Worm (Caenorhabditis elegans) whole organism, L3 larva: ENCODE results near the gene cul-5.

Source experiments
- R02D3.7 ChIP-seq: fragments of 150-350 bp; optimal IDR thresholded peaks from 2 replicates; lab custom pipeline; 2014; ENCODE audit warnings: missing biosample characterization, missing genetic modification characterization
- ZK546.5 ChIP-seq: sonication (generic microtip); optimal IDR thresholded peaks from 2 replicates; lab custom pipeline; 2017; ENCODE audit warnings: missing biosample characterization, missing genetic modification characterization
- aly-2 ChIP-seq: fragments of 150-350 bp; optimal IDR thresholded peaks from 2 replicates; lab custom pipeline; 2014; ENCODE audit warnings: missing biosample characterization, missing genetic modification characterization
- ama-1 ChIP-seq: fragments of 150-350 bp; optimal IDR thresholded peaks from 2 replicates; lab custom pipeline; 2018
- ceh-16 ChIP-seq: sonication (generic microtip); optimal IDR thresholded peaks from 2 replicates; lab custom pipeline; 2017; ENCODE audit warnings: missing biosample characterization, missing genetic modification characterization
- ceh-9 ChIP-seq: sonication (generic microtip); optimal IDR thresholded peaks from 2 replicates; lab custom pipeline; 2018; ENCODE audit warnings: missing biosample characterization, missing genetic modification characterization
- daf-12 ChIP-seq: fragments of 150-350 bp; optimal IDR thresholded peaks from 2 replicates; lab custom pipeline; 2014; ENCODE audit warnings: missing biosample characterization, missing genetic modification reagents, missing genetic modification characterization
- egl-27 ChIP-seq: sonication (generic microtip); optimal IDR thresholded peaks from 4 replicates; lab custom pipeline; 2017; ENCODE audit warnings: missing biosample characterization, missing genetic modification reagents, missing genetic modification characterization
- egl-5 ChIP-seq: fragments of 150-350 bp; optimal IDR thresholded peaks from 2 replicates; lab custom pipeline; 2017; ENCODE audit warnings: missing biosample characterization, missing genetic modification reagents, missing genetic modification characterization, inconsistent platforms
- elt-2 ChIP-seq: sonication (generic microtip); optimal IDR thresholded peaks from 2 replicates; lab custom pipeline; 2016; ENCODE audit warnings: missing genetic modification reagents, mild to moderate bottlenecking, missing genetic modification characterization, missing compliant biosample characterization
- elt-3 ChIP-seq, 3 experiments: fragments of 150-350 bp in 1 of 3; sonication (generic microtip) in 2 of 3; optimal IDR thresholded peaks; 2 replicates in 2 of 3; 4 replicates in 1 of 3; lab custom pipeline; 2014 to 2017; ENCODE audit warnings: missing biosample characterization in 3 of 3, missing genetic modification characterization in 3 of 3
- fkh-10 ChIP-seq: sonication (generic microtip); optimal IDR thresholded peaks from 2 replicates; lab custom pipeline; 2017; ENCODE audit warnings: missing biosample characterization, missing genetic modification reagents, missing genetic modification characterization
- fkh-2 ChIP-seq: fragments of 150-350 bp; optimal IDR thresholded peaks from 2 replicates; lab custom pipeline; 2014; ENCODE audit warnings: missing biosample characterization, missing genetic modification reagents, missing genetic modification characterization
- fos-1 ChIP-seq: fragments of 150-350 bp; optimal IDR thresholded peaks from 2 replicates; lab custom pipeline; 2014; ENCODE audit warnings: missing biosample characterization, missing genetic modification characterization
- lsy-12 ChIP-seq: sonication (generic microtip); optimal IDR thresholded peaks from 2 replicates; lab custom pipeline; 2016; ENCODE audit warnings: mild to moderate bottlenecking, missing genetic modification characterization, missing compliant biosample characterization
- mdl-1 ChIP-seq: fragments of 150-350 bp; optimal IDR thresholded peaks from 2 replicates; lab custom pipeline; 2014; ENCODE audit warnings: missing biosample characterization, missing genetic modification characterization
- nfya-1 ChIP-seq: sonication (generic microtip); optimal IDR thresholded peaks from 2 replicates; lab custom pipeline; 2017; ENCODE audit warnings: missing genetic modification characterization, mild to moderate bottlenecking, missing compliant biosample characterization, antibody characterized with exemption, moderate library complexity; ENCODE audit not compliant: insufficient read depth
- nhr-23 ChIP-seq: fragments of 150-350 bp; optimal IDR thresholded peaks from 2 replicates; lab custom pipeline; 2014; ENCODE audit warnings: missing biosample characterization, missing genetic modification reagents, missing genetic modification characterization
- nhr-237 ChIP-seq: fragments of 150-350 bp; optimal IDR thresholded peaks from 2 replicates; lab custom pipeline; 2014; ENCODE audit warnings: missing biosample characterization, missing genetic modification characterization
- nhr-25 ChIP-seq: sonication (generic microtip); optimal IDR thresholded peaks from 2 replicates; lab custom pipeline; 2017; ENCODE audit warnings: missing biosample characterization, missing genetic modification characterization
- nhr-43 ChIP-seq: sonication (generic microtip); optimal IDR thresholded peaks from 2 replicates; lab custom pipeline; 2016; ENCODE audit warnings: mild to moderate bottlenecking, missing genetic modification characterization, missing compliant biosample characterization; ENCODE audit not compliant: poor library complexity, severe bottlenecking
- nhr-76 ChIP-seq: fragments of 150-350 bp; sonication (generic microtip); optimal IDR thresholded peaks from 5 replicates; lab custom pipeline; 2014; ENCODE audit warnings: missing biosample characterization, missing genetic modification characterization
- pha-4 ChIP-seq: fragments of 150-350 bp; optimal IDR thresholded peaks from 2 replicates; lab custom pipeline; 2014; ENCODE audit warnings: missing biosample characterization, missing genetic modification reagents, missing genetic modification characterization
- pqm-1 ChIP-seq: fragments of 150-350 bp; optimal IDR thresholded peaks from 2 replicates; lab custom pipeline; 2017; ENCODE audit warnings: missing biosample characterization, missing genetic modification characterization, inconsistent platforms
- sea-2 ChIP-seq: fragments of 150-350 bp; sonication (generic microtip); optimal IDR thresholded peaks from 4 replicates; lab custom pipeline; 2014; ENCODE audit warnings: missing biosample characterization, missing genetic modification reagents, missing genetic modification characterization
- skn-1 ChIP-seq: fragments of 150-350 bp; optimal IDR thresholded peaks from 2 replicates; lab custom pipeline; 2014; ENCODE audit warnings: missing biosample characterization, missing genetic modification characterization
- snpc-4 ChIP-seq: fragments of 150-350 bp; optimal IDR thresholded peaks from 2 replicates; lab custom pipeline; 2014; ENCODE audit warnings: missing biosample characterization, missing genetic modification characterization
- tbx-2 ChIP-seq: sonication (generic microtip); optimal IDR thresholded peaks from 2 replicates; lab custom pipeline; 2016; ENCODE audit warnings: mild to moderate bottlenecking, missing genetic modification characterization, missing compliant biosample characterization
- unc-39 ChIP-seq: sonication (generic microtip); optimal IDR thresholded peaks from 4 replicates; lab custom pipeline; 2017; ENCODE audit warnings: missing biosample characterization, missing genetic modification characterization
- ztf-11 ChIP-seq: fragments of 150-350 bp; optimal IDR thresholded peaks from 2 replicates; lab custom pipeline; 2014; ENCODE audit warnings: missing biosample characterization, missing genetic modification characterization
- ztf-4 ChIP-seq: fragments of 150-350 bp; optimal IDR thresholded peaks from 2 replicates; lab custom pipeline; 2014; ENCODE audit warnings: missing biosample characterization, missing genetic modification characterization

cul-5 gene

DNA sequence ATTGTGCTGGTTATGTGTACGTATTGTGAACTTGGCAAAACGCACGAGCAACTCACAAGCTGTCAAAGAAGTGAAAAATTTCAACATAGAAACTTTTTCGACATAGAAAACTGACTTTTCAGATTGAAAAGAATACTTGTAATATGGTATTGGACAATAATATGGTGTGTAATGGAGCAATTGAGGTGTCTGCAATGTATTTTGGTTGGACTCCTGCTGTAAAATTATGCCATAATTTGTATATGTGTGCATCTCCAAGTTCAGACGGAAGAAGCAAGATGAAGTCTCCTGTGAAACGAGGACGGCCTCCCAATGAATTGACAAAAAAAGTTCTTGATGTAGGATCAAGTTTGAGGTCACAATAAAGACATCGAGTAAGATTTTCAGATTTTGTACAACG, 4.5 kb downstream of the cul-5 start:
- TF ChIP-seq nhr-25 (no peak), ama-1 (lab: Kevin White, UChicago) (no peak), fkh-2 (tag; lab: Kevin White, UChicago) (no peak), ceh-9 (tag; lab: Kevin White, UChicago) (no peak), nhr-76 (tag; lab: Kevin White, UChicago) (no peak), nhr-43 (tag; lab: Kevin White, UChicago) (no peak), ztf-11 (tag; lab: Kevin White, UChicago) (no peak), fos-1 (tag; lab: Kevin White, UChicago) (no peak), egl-5 (no peak), R02D3.7 (no peak)
- TF ChIP-seq, all 47 proteins: peak for 0

DNA sequence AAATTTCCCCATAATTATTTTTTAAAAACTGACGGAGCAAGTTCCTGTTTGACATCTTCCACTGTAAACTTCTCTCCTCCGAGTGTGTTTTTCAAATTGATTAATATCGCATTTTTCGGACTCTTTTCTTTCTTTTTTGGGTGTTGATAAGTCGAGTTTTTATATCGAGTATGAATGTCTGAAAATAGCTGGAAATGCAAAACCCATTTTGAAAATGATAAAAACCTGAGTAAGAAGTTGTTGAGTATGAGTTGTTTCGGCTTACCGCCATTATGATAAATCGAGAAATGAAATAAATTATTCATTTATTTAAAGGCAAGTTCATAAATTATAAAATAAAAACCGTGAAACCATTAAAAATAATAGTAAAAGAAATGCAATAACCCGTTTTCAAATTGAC, 6.4 kb downstream of the cul-5 start, which contains the start of gene ZK856.18:
Gene ZK856.18 (minus strand): TSS at position 289 of the 400 bp plus-strand sequence.
- TF ChIP-seq mdl-1 (tag; lab: Kevin White, UChicago) (no peak), ama-1 (lab: Kevin White, UChicago) (no peak), fkh-10 (no peak), egl-27 (no peak), ztf-4 (tag; lab: Kevin White, UChicago) (no peak), unc-39 (tag; lab: Kevin White, UChicago) (no peak), fkh-2 (tag; lab: Kevin White, UChicago) (no peak), sea-2 (no peak), skn-1 (tag; lab: Kevin White, UChicago) (no peak), R02D3.7 (no peak)

DNA sequence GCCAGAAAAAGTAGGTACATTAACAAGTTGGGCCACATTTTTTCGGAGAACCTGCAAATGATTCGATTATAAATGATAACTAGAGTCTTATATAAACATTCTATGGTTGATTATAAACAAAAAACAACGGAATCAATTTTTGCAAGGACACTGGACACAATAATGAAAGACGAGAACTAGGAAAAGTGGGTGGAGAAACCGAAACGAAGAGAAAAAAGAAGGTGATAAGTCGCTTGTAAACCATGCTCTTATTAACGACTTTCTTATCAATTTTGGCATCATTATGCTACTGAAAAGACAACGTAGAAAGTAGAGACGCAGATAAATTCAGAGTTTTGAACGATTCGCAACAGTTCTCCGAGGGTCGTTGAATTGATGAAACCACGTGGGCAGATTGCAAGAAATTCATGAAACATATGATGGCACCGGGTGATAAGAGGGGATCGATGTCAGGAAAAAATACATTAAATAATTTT, 10.8 kb downstream of the cul-5 start, which contains the start of gene ZK856.5:
Gene ZK856.5 (minus strand): TSS at position 51 of the 476 bp plus-strand sequence.
- no peak for TF ChIP-seq sea-2
- no peak for TF ChIP-seq mdl-1 (tag; lab: Kevin White, UChicago)
- peak; percentile 91 for TF ChIP-seq elt-2 (tag; lab: Kevin White, UChicago)
- TF ChIP-seq pqm-1 (tag; lab: Kevin White, UChicago): peak; percentile 94
- peak; percentile 14 for TF ChIP-seq pha-4 (tag; lab: Kevin White, UChicago)
- TF ChIP-seq, all 47 proteins: peak for 3

DNA sequence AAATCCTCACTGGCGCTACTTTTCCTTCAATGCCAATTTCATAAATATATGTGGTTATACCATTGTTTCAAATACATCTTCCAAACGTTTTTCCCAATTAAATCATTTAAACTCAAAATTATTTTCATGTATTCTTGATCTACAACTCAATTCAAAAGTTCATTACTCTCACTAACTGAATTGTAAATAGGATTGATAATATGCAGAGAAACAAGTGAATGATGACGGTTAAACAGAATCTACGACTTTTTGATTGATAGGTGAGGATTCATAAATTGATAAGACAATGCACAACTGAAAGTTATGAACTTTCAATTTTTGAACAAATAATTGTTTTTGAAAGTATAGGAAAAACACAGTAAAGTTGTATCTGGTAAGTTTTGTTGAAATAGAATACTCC, 11.9 kb downstream of the cul-5 start:
- TF ChIP-seq elt-2 (tag; lab: Kevin White, UChicago): peak; percentile 22
- no peak for TF ChIP-seq ZK546.5 (tag; lab: Kevin White, UChicago)
- no peak for TF ChIP-seq egl-5
- TF ChIP-seq daf-12: no peak
- TF ChIP-seq elt-3 (tag; optimal IDR thresholded peaks at IDR 0.05; lab: Kevin White, UChicago): no peak
- TF ChIP-seq ceh-9 (tag; lab: Kevin White, UChicago): no peak
- no peak for TF ChIP-seq ceh-16 (tag; lab: Kevin White, UChicago)
- TF ChIP-seq snpc-4 (tag; lab: Kevin White, UChicago): no peak

DNA sequence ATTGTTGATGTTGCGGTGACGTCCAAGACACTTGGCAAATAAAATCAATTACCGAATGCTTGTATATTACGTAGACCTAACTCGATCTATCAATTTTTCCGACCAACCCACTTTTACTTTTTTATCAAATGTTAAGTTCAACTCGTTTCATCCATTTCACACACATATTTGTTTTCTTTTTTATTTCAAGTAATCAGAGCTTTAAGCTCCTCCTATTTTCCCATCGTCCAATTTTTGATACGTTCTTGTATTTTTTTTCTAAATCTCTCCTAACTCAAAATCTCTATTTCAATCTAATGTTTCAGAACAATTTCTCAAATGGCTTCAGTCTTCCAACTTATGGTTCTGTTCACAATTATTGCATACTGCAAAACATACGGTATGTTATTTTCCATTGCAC, 19.1 kb downstream of the cul-5 start, which contains the start of gene ZK856.6:
Gene ZK856.6 (plus strand): TSS at position 301 of the 400 bp plus-strand sequence.
- TF ChIP-seq tbx-2 (no peak), daf-12 (no peak), nhr-237 (tag; lab: Kevin White, UChicago) (no peak)

DNA sequence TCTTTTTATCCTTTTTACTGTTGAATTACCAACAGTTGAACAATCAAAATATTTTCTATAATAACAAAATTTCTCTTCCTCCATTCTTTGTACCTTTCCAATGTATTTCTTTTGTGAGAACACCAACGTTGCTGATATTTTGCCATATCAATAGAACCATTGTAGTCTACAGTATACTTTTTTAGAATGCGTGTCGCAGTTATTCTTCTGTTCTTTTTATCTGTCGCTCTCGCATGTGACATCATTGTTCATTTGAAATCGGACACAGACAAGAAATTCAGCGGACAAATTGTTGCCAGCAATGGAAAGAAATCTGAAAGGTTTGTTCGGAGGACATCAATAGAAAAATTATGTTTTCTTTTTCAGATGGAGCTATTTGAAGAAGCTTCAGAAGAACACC, 22.6 kb downstream of the cul-5 start, which contains the start of gene ZK856.7:
Gene ZK856.7 (plus strand): TSS at position 186 of the 400 bp plus-strand sequence.
- TF ChIP-seq lsy-12 (tag; lab: Kevin White, UChicago) (no peak), nhr-23 (peak; percentile 25), nfya-1 (tag; lab: Kevin White, UChicago) (no peak), nhr-43 (tag; lab: Kevin White, UChicago) (no peak)

DNA sequence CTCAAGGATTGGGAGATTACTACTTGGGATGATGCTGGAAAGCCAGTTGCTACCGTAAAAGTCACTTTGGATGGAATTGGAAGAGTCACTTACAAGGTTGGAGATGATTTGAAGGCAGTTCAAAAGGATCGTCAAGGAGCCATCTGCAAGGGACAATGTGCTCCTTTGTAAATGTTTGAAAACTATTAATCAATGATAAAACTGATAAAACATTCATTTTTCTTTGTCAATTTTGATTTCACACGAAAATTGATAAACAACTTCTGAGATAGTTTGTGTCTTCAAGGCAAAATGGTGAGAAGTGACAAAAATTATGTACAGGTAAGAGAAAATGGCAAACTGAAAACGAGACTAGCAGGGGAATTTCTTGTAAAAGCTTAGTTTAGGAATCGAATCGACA, 23.0 kb downstream of the cul-5 start:
- peak; percentile 4 for TF ChIP-seq elt-2 (tag; lab: Kevin White, UChicago)
- TF ChIP-seq aly-2 (tag; lab: Kevin White, UChicago): no peak
- no peak for TF ChIP-seq egl-5
- peak; percentile 18 for TF ChIP-seq ama-1 (lab: Kevin White, UChicago)
- TF ChIP-seq nhr-43 (tag; lab: Kevin White, UChicago): no peak
- TF ChIP-seq nhr-23: no peak
- TF ChIP-seq, all 47 proteins: peak for 2
